Worm (Caenorhabditis elegans) whole organism, L1 larva: ENCODE results near the gene C47E8.1.

Experiments used
- Y116A8C.19 ChIP-seq: sonication (generic microtip); optimal IDR thresholded peaks from 2 replicates; lab custom pipeline; 2016; ENCODE audit warnings: missing compliant biosample characterization, missing genetic modification characterization, borderline replicate concordance
- alr-1 ChIP-seq: fragments of 200-800 bp; sonication (Bioruptor generic); optimal IDR thresholded peaks from 2 replicates; lab custom pipeline; 2018; ENCODE audit warnings: borderline replicate concordance, mild to moderate bottlenecking, missing genetic modification characterization, missing compliant biosample characterization
- aly-2 ChIP-seq: fragments of 150-350 bp; optimal IDR thresholded peaks from 2 replicates; lab custom pipeline; 2014; ENCODE audit warnings: missing biosample characterization, missing genetic modification characterization
- blmp-1 ChIP-seq: fragments of 150-350 bp; optimal IDR thresholded peaks from 2 replicates; lab custom pipeline; 2014; ENCODE audit warnings: missing biosample characterization, missing genetic modification characterization
- ceh-8 ChIP-seq: fragments of 200-800 bp; sonication (Bioruptor generic); optimal IDR thresholded peaks from 2 replicates; lab custom pipeline; 2018; ENCODE audit warnings: mild to moderate bottlenecking, missing genetic modification characterization, moderate library complexity, missing compliant biosample characterization
- dpl-1 ChIP-seq, 3 experiments: fragments of 150-350 bp in 2 of 3; sonication (generic microtip) in 1 of 3; optimal IDR thresholded peaks; 2 replicates each; lab custom pipeline; 2014 to 2017; ENCODE audit warnings: missing biosample characterization in 3 of 3, missing genetic modification characterization in 3 of 3, missing genetic modification reagents in 3 of 3
- efl-1 ChIP-seq, 4 experiments: fragments of 150-350 bp; optimal IDR thresholded peaks in 3 of 4; peaks in 1 of 4; 1 replicate in 1 of 4; 2 replicates in 3 of 4; lab custom pipeline; 2014; ENCODE audit warnings: missing biosample characterization in 2 of 4, missing genetic modification characterization in 2 of 4, missing genetic modification reagents in 2 of 4
- egl-13 ChIP-seq: sonication (generic microtip); optimal IDR thresholded peaks from 2 replicates; lab custom pipeline; 2016; ENCODE audit warnings: missing genotype, missing genetic modification reagents, missing genetic modification characterization, missing compliant biosample characterization
- egl-27 ChIP-seq, 2 experiments: fragments of 150-350 bp in 1 of 2; sonication (generic microtip); optimal IDR thresholded peaks; 3 replicates each; lab custom pipeline; 2017 to 2018; ENCODE audit warnings: missing biosample characterization in 2 of 2, missing genetic modification characterization in 2 of 2, missing genetic modification reagents in 2 of 2
- elt-3 ChIP-seq, 6 experiments: fragments of 150-350 bp in 1 of 6; sonication (generic microtip); optimal IDR thresholded peaks; 2 replicates each; lab custom pipeline; 2017 to 2018; ENCODE audit warnings: missing biosample characterization in 6 of 6, missing genetic modification characterization in 6 of 6, inconsistent platforms in 1 of 6
- fkh-10 ChIP-seq: sonication (generic microtip); optimal IDR thresholded peaks from 2 replicates; lab custom pipeline; 2017; ENCODE audit warnings: missing biosample characterization, missing genetic modification reagents, missing genetic modification characterization
- fkh-8 ChIP-seq: sonication (generic microtip); optimal IDR thresholded peaks from 2 replicates; lab custom pipeline; 2016; ENCODE audit warnings: mild to moderate bottlenecking, missing genetic modification characterization, missing compliant biosample characterization
- grh-1 ChIP-seq: fragments of 200-800 bp; sonication (Bioruptor generic); IDR thresholded peaks from 2 replicates; pipeline ENCODE4 v1.3.6; 2022; ENCODE audit warnings: missing genetic modification reagents, missing genetic modification characterization, missing compliant biosample characterization
- hpl-2 ChIP-seq: fragments of 150-350 bp; optimal IDR thresholded peaks from 2 replicates; lab custom pipeline; 2014; ENCODE audit warnings: missing biosample characterization, missing genetic modification reagents, missing genetic modification characterization
- lin-13 ChIP-seq: fragments of 150-350 bp; optimal IDR thresholded peaks from 2 replicates; lab custom pipeline; 2014; ENCODE audit warnings: missing biosample characterization, missing genetic modification reagents, missing genetic modification characterization
- lin-14 ChIP-seq: fragments of 200-800 bp; sonication (Bioruptor generic); optimal IDR thresholded peaks from 2 replicates; lab custom pipeline; 2018; ENCODE audit warnings: mild to moderate bottlenecking, missing genetic modification characterization, moderate library complexity, missing compliant biosample characterization
- lin-15B ChIP-seq: fragments of 150-350 bp; sonication (generic microtip); optimal IDR thresholded peaks from 3 replicates; lab custom pipeline; 2014; ENCODE audit warnings: missing biosample characterization, missing genetic modification characterization
- lin-35 ChIP-seq, 2 experiments: fragments of 150-350 bp; optimal IDR thresholded peaks; 2 replicates each; lab custom pipeline; 2014; ENCODE audit warnings: missing biosample characterization in 2 of 2, missing genetic modification characterization in 2 of 2, missing genetic modification reagents in 2 of 2
- lin-39 ChIP-seq: fragments of 150-350 bp; optimal IDR thresholded peaks from 2 replicates; lab custom pipeline; 2014; ENCODE audit warnings: missing biosample characterization, missing genetic modification reagents, missing genetic modification characterization
- lsy-2 ChIP-seq, 2 experiments: fragments of 150-350 bp; optimal IDR thresholded peaks; 2 replicates each; lab custom pipeline; 2014; ENCODE audit warnings: missing biosample characterization in 2 of 2, missing genetic modification characterization in 2 of 2
- mab-9 ChIP-seq: fragments of 200-800 bp; sonication (Bioruptor generic); IDR thresholded peaks from 2 replicates; pipeline ENCODE4 v1.3.6; 2022; ENCODE audit warnings: missing genetic modification reagents, missing genetic modification characterization, missing compliant biosample characterization
- mef-2 ChIP-seq: fragments of 150-350 bp; optimal IDR thresholded peaks from 2 replicates; lab custom pipeline; 2014; ENCODE audit warnings: missing biosample characterization, missing genetic modification characterization
- nhr-12 ChIP-seq: sonication (generic microtip); optimal IDR thresholded peaks from 2 replicates; lab custom pipeline; 2017; ENCODE audit warnings: missing biosample characterization, missing genetic modification characterization
- nhr-19 ChIP-seq: fragments of 200-800 bp; sonication (Bioruptor generic); conservative IDR thresholded peaks from 2 replicates; pipeline ENCODE4 v1.3.6; 2022; ENCODE audit warnings: missing genetic modification characterization, missing compliant biosample characterization
- nhr-20 ChIP-seq: sonication (generic microtip); optimal IDR thresholded peaks from 2 replicates; lab custom pipeline; 2016; ENCODE audit warnings: mild to moderate bottlenecking, missing genetic modification characterization, missing compliant biosample characterization
- nhr-237 ChIP-seq: fragments of 150-350 bp; optimal IDR thresholded peaks from 2 replicates; lab custom pipeline; 2014; ENCODE audit warnings: missing biosample characterization, missing genetic modification characterization
- nhr-28 ChIP-seq: fragments of 150-350 bp; optimal IDR thresholded peaks from 2 replicates; lab custom pipeline; 2014; ENCODE audit warnings: missing biosample characterization, missing genetic modification characterization
- nhr-47 ChIP-seq: sonication (generic microtip); optimal IDR thresholded peaks from 2 replicates; lab custom pipeline; 2016; ENCODE audit warnings: mild to moderate bottlenecking, missing genetic modification characterization, moderate library complexity, missing compliant biosample characterization
- nhr-71 ChIP-seq: sonication (generic microtip); optimal IDR thresholded peaks from 2 replicates; lab custom pipeline; 2016; ENCODE audit warnings: mild to moderate bottlenecking, missing genetic modification characterization, moderate library complexity, missing compliant biosample characterization
- nhr-76 ChIP-seq: sonication (generic microtip); optimal IDR thresholded peaks from 2 replicates; lab custom pipeline; 2017; ENCODE audit warnings: missing biosample characterization, missing genetic modification characterization
- nhr-84 ChIP-seq: sonication (generic microtip); optimal IDR thresholded peaks from 2 replicates; lab custom pipeline; 2017; ENCODE audit warnings: missing biosample characterization, missing genetic modification characterization
- nhr-90 ChIP-seq: sonication (generic microtip); optimal IDR thresholded peaks from 2 replicates; lab custom pipeline; 2016; ENCODE audit warnings: mild to moderate bottlenecking, missing genetic modification characterization, missing compliant biosample characterization; ENCODE audit not compliant: poor library complexity
- pag-3 ChIP-seq: sonication (generic microtip); optimal IDR thresholded peaks from 2 replicates; lab custom pipeline; 2017; ENCODE audit warnings: missing genetic modification characterization, mild to moderate bottlenecking, missing compliant biosample characterization, antibody characterized with exemption, borderline replicate concordance; ENCODE audit not compliant: insufficient read depth
- pqm-1 ChIP-seq: sonication (generic microtip); optimal IDR thresholded peaks from 3 replicates; lab custom pipeline; 2017; ENCODE audit warnings: missing biosample characterization, missing genetic modification characterization
- rnt-1 ChIP-seq: sonication (generic microtip); optimal IDR thresholded peaks from 2 replicates; lab custom pipeline; 2016; ENCODE audit warnings: mild to moderate bottlenecking, missing genetic modification characterization, moderate library complexity, missing compliant biosample characterization
- skn-1 ChIP-seq: fragments of 150-350 bp; optimal IDR thresholded peaks from 2 replicates; lab custom pipeline; 2014; ENCODE audit warnings: missing biosample characterization, missing genetic modification characterization
- snu-23 ChIP-seq: sonication (generic microtip); optimal IDR thresholded peaks from 2 replicates; lab custom pipeline; 2016; ENCODE audit warnings: missing genetic modification characterization, missing compliant biosample characterization
- sup-37 ChIP-seq: fragments of 200-800 bp; sonication (Bioruptor generic); optimal IDR thresholded peaks from 2 replicates; lab custom pipeline; 2018; ENCODE audit warnings: mild to moderate bottlenecking, missing genetic modification characterization, missing compliant biosample characterization
- swsn-7 ChIP-seq: sonication (generic microtip); optimal IDR thresholded peaks from 2 replicates; lab custom pipeline; 2016; ENCODE audit warnings: missing genetic modification characterization, missing compliant biosample characterization
- unc-130 ChIP-seq: fragments of 150-350 bp; optimal IDR thresholded peaks from 2 replicates; lab custom pipeline; 2017; ENCODE audit warnings: missing biosample characterization, missing genetic modification characterization, inconsistent platforms
- unc-62 ChIP-seq: fragments of 150-350 bp; optimal IDR thresholded peaks from 2 replicates; lab custom pipeline; 2014; ENCODE audit warnings: missing biosample characterization, missing genetic modification reagents, missing genetic modification characterization
- unc-86 ChIP-seq: sonication (generic microtip); optimal IDR thresholded peaks from 2 replicates; lab custom pipeline; 2016; ENCODE audit warnings: missing genetic modification characterization, missing compliant biosample characterization
- zip-4 ChIP-seq: fragments of 200-800 bp; sonication (Bioruptor generic); optimal IDR thresholded peaks from 2 replicates; lab custom pipeline; 2018; ENCODE audit warnings: mild to moderate bottlenecking, missing genetic modification characterization, moderate library complexity, missing compliant biosample characterization
- ztf-11 ChIP-seq, 2 experiments: sonication (generic microtip); optimal IDR thresholded peaks; 2 replicates each; lab custom pipeline; 2016 to 2017; ENCODE audit warnings: missing genetic modification characterization in 2 of 2, missing biosample characterization in 1 of 2, missing compliant biosample characterization in 1 of 2
- ztf-4 ChIP-seq: fragments of 150-350 bp; optimal IDR thresholded peaks from 2 replicates; lab custom pipeline; 2014; ENCODE audit warnings: missing biosample characterization, missing genetic modification characterization

Gene C47E8.1

ce11 chrV:14684359-14685312 lies 18.8 kb downstream of the C47E8.1 start, which contains the start of gene hsp-90:
hsp-90 (plus strand) TSS chrV:14684918.
- no peak for TF ChIP-seq nhr-237 (tag; lab: Kevin White, UChicago)
- no peak for TF ChIP-seq nhr-84
- TF ChIP-seq nhr-20: peak; percentile 8
- TF ChIP-seq sup-37 (GFP tag; lab: Kevin White, UChicago): no peak
- TF ChIP-seq efl-1 (optimal IDR thresholded peaks at IDR 0.05; lab: Kevin White, UChicago): no peak
- TF ChIP-seq efl-1 (GFP tag; optimal IDR thresholded peaks at IDR 0.05 in 1 of 2; lab: Kevin White, UChicago): peak in 1 of 2 experiments; percentile 50
- no peak for TF ChIP-seq hpl-2 (GFP tag; lab: Kevin White, UChicago)
- TF ChIP-seq snu-23 (GFP tag; lab: Kevin White, UChicago): peak; percentile 3
- TF ChIP-seq, all 84 proteins: peak for 3

ce11 chrV:14685435-14686058 lies 19.7 kb downstream of the C47E8.1 start, which contains the start of gene C47E8.4:
C47E8.4 (minus strand) TSS chrV:14685485.
- TF ChIP-seq blmp-1 (tag; lab: Kevin White, UChicago) (peak; percentile 80), fkh-10 (GFP tag; lab: Kevin White, UChicago) (peak; percentile 97), dpl-1 (GFP tag; optimal IDR thresholded peaks at IDR 0.05; lab: Kevin White, UChicago) (peak; percentile 90), pag-3 (tag; lab: Kevin White, UChicago) (no peak), elt-3 (tag; optimal IDR thresholded peaks at IDR 0.05; lab: Kevin White, UChicago) (peak in 4 of 6 experiments; percentile 12 to 99 (median 89)), lsy-2 (tag; optimal IDR thresholded peaks at IDR 0.05; lab: Kevin White, UChicago) (peak; percentile 98), ceh-8 (GFP tag; lab: Kevin White, UChicago) (peak; percentile 98), nhr-12 (tag; lab: Kevin White, UChicago) (peak; percentile 74), swsn-7 (tag; lab: Kevin White, UChicago) (peak; percentile 99), unc-130 (tag; lab: Kevin White, UChicago) (peak; percentile 97), mab-9 (GFP tag; lab: Robert Waterston, UW) (peak; percentile 99), egl-27 (tag; optimal IDR thresholded peaks at IDR 0.05; lab: Kevin White, UChicago) (peak; percentile 85 to 89), alr-1 (tag; lab: Kevin White, UChicago) (no peak), Y116A8C.19 (tag; lab: Kevin White, UChicago) (peak; percentile 97), mef-2 (peak; percentile 63), unc-62 (peak; percentile 75), nhr-84 (peak; percentile 49), sup-37 (GFP tag; lab: Kevin White, UChicago) (peak; percentile 93), nhr-237 (tag; lab: Kevin White, UChicago) (peak; percentile 96), nhr-47 (peak; percentile 99), lin-14 (peak; percentile 99), ztf-11 (tag; optimal IDR thresholded peaks at IDR 0.05; lab: Kevin White, UChicago) (peak; percentile 53 to 100), pqm-1 (tag; lab: Kevin White, UChicago) (peak; percentile 70), lin-13 (GFP tag; lab: Kevin White, UChicago) (peak; percentile 98), zip-4 (GFP tag; lab: Kevin White, UChicago) (peak; percentile 94), unc-86 (peak; percentile 99), grh-1 (GFP tag; lab: Robert Waterston, UW) (peak; percentile 98), nhr-71 (tag; lab: Kevin White, UChicago) (peak; percentile 100), aly-2 (tag; lab: Kevin White, UChicago) (peak; percentile 95), lin-15B (tag; lab: Kevin White, UChicago) (peak; percentile 99), ztf-4 (peak; percentile 98), fkh-8 (tag; lab: Kevin White, UChicago) (peak; percentile 100), skn-1 (tag; lab: Kevin White, UChicago) (peak; percentile 95), lin-35 (GFP tag; optimal IDR thresholded peaks at IDR 0.05; lab: Kevin White, UChicago) (peak; percentile 91 to 92), nhr-19 (GFP tag; lab: Robert Waterston, UW) (peak; percentile 99), rnt-1 (tag; lab: Kevin White, UChicago) (peak; percentile 99), nhr-76 (tag; lab: Kevin White, UChicago) (peak; percentile 83), egl-13 (peak; percentile 99), nhr-90 (tag; lab: Kevin White, UChicago) (peak; percentile 99), nhr-28 (peak; percentile 72), lin-39 (peak; percentile 97)
